Fruit fly (Drosophila melanogaster) whole organism, embryonic: ENCODE data around the gene Patj.
A peak's percentile ranks its signal among the peaks of the same experiment; 100 is the strongest.

Experiments used
- BEAF-32 ChIP-seq: fragments of 200-800 bp; sonication (Bioruptor generic); optimal IDR thresholded peaks from 3 replicates; lab custom pipeline; 2017; ENCODE audit warnings: missing biosample characterization, missing genetic modification characterization, mild to moderate bottlenecking, moderate library complexity, missing genetic modification reagents
- Bgb ChIP-seq: fragments of 200-800 bp; sonication (Bioruptor generic); IDR thresholded peaks from 2 replicates; pipeline ENCODE4 v1.3.6; 2022; ENCODE audit warnings: missing biosample characterization, missing genetic modification characterization; ENCODE audit not compliant: partially characterized antibody
- CG10959 ChIP-seq: fragments of 200-800 bp; sonication (Bioruptor generic); IDR thresholded peaks from 2 replicates; pipeline ENCODE4 v1.3.6; 2022; ENCODE audit warnings: missing biosample characterization, missing genetic modification characterization
- CG1233 ChIP-seq: fragments of 200-800 bp; sonication (Bioruptor generic); optimal IDR thresholded peaks from 4 replicates; lab custom pipeline; 2018; ENCODE audit warnings: missing biosample characterization, mild to moderate bottlenecking, missing genetic modification characterization
- CG12659 ChIP-seq: fragments of 200-800 bp; sonication (Bioruptor generic); optimal IDR thresholded peaks from 3 replicates; lab custom pipeline; 2017; ENCODE audit warnings: mild to moderate bottlenecking, missing biosample characterization, missing genetic modification reagents, missing genetic modification characterization
- CG12744 ChIP-seq: fragments of 200-800 bp; sonication (Bioruptor generic); optimal IDR thresholded peaks from 2 replicates; lab custom pipeline; 2016; ENCODE audit warnings: missing biosample characterization, missing genetic modification characterization
- CG12942 ChIP-seq: fragments of 200-800 bp; sonication (Bioruptor generic); optimal IDR thresholded peaks from 3 replicates; lab custom pipeline; 2016; ENCODE audit warnings: missing biosample characterization, missing genetic modification characterization
- CG13123 ChIP-seq: fragments of 200-800 bp; sonication (Bioruptor generic); optimal IDR thresholded peaks from 2 replicates; lab custom pipeline; 2016; ENCODE audit warnings: missing biosample characterization, missing genetic modification characterization
- CG13287 ChIP-seq: fragments of 200-800 bp; sonication (Bioruptor generic); IDR thresholded peaks from 2 replicates; pipeline ENCODE4 v1.3.6; 2022; ENCODE audit warnings: missing biosample characterization, missing genetic modification characterization; ENCODE audit not compliant: partially characterized antibody
- CG14710 ChIP-seq: fragments of 200-800 bp; sonication (Bioruptor generic); optimal IDR thresholded peaks from 3 replicates; lab custom pipeline; 2019; ENCODE audit warnings: missing biosample characterization, mild to moderate bottlenecking, missing genetic modification characterization, moderate library complexity
- CG1529 ChIP-seq: fragments of 200-800 bp; sonication (Bioruptor generic); optimal IDR thresholded peaks from 3 replicates; lab custom pipeline; 2018; ENCODE audit warnings: missing biosample characterization, missing genetic modification characterization
- CG1647 ChIP-seq: fragments of 200-800 bp; sonication (Bioruptor generic); optimal IDR thresholded peaks from 3 replicates; lab custom pipeline; 2016; ENCODE audit warnings: missing biosample characterization, missing genetic modification characterization
- CG17186 ChIP-seq: fragments of 200-800 bp; sonication (Bioruptor generic); optimal IDR thresholded peaks from 3 replicates; lab custom pipeline; 2017; ENCODE audit warnings: missing biosample characterization, missing genetic modification reagents, missing genetic modification characterization
- CG1832 ChIP-seq: fragments of 200-800 bp; sonication (Bioruptor generic); optimal IDR thresholded peaks from 2 replicates; lab custom pipeline; 2017; ENCODE audit warnings: missing biosample characterization, mild to moderate bottlenecking, missing genetic modification characterization, inconsistent platforms
- CG2202 ChIP-seq: fragments of 200-800 bp; sonication (Bioruptor generic); optimal IDR thresholded peaks from 2 replicates; lab custom pipeline; 2018; ENCODE audit warnings: missing biosample characterization, mild to moderate bottlenecking, missing genetic modification characterization
- CG3838 ChIP-seq: fragments of 200-800 bp; sonication (Bioruptor generic); optimal IDR thresholded peaks from 3 replicates; lab custom pipeline; 2016; ENCODE audit warnings: missing biosample characterization, missing genetic modification characterization
- CG4730 ChIP-seq: fragments of 200-800 bp; sonication (Bioruptor generic); IDR thresholded peaks from 2 replicates; pipeline ENCODE4 v1.3.6; 2022; ENCODE audit warnings: missing biosample characterization, missing genetic modification characterization
- CG6791 ChIP-seq: fragments of 200-800 bp; sonication (Bioruptor generic); IDR thresholded peaks from 3 replicates; pipeline ENCODE4 v1.3.6; 2022; ENCODE audit warnings: missing biosample characterization, missing genetic modification characterization; ENCODE audit not compliant: partially characterized antibody
- CG8089 ChIP-seq: fragments of 200-800 bp; sonication (Bioruptor generic); optimal IDR thresholded peaks from 3 replicates; lab custom pipeline; 2016; ENCODE audit warnings: missing biosample characterization, missing genetic modification characterization
- CG8388 ChIP-seq: fragments of 200-800 bp; sonication (Bioruptor generic); optimal IDR thresholded peaks from 2 replicates; lab custom pipeline; 2019; ENCODE audit warnings: missing biosample characterization, mild to moderate bottlenecking, missing genetic modification characterization, moderate library complexity
- CG9932 ChIP-seq: fragments of 200-800 bp; sonication (Bioruptor generic); IDR thresholded peaks from 2 replicates; pipeline ENCODE4 v1.3.6; 2022; ENCODE audit warnings: missing biosample characterization, missing genetic modification characterization
- Camta ChIP-seq: fragments of 200-800 bp; sonication (Bioruptor generic); optimal IDR thresholded peaks from 2 replicates; lab custom pipeline; 2016; ENCODE audit warnings: missing biosample characterization, missing genetic modification characterization
- CkIIα-i1 ChIP-seq: fragments of 200-800 bp; sonication (Bioruptor generic); IDR thresholded peaks from 2 replicates; pipeline ENCODE4 v1.3.6; 2022; ENCODE audit warnings: missing biosample characterization, missing genetic modification characterization
- E2f1 ChIP-seq: fragments of 200-800 bp; sonication (Bioruptor generic); IDR thresholded peaks from 2 replicates; pipeline ENCODE4 v1.3.6; 2022; ENCODE audit warnings: missing biosample characterization, missing genetic modification characterization
- Fer1 ChIP-seq: fragments of 200-800 bp; sonication (Bioruptor generic); optimal IDR thresholded peaks from 2 replicates; lab custom pipeline; 2017; ENCODE audit warnings: missing biosample characterization, mild to moderate bottlenecking, missing genetic modification characterization
- MBD-R2 ChIP-seq: fragments of 200-800 bp; sonication (Bioruptor generic); IDR thresholded peaks from 2 replicates; pipeline ENCODE4 v1.3.6; 2022; ENCODE audit warnings: missing biosample characterization, missing genetic modification characterization
- Nf-YC ChIP-seq: fragments of 200-800 bp; optimal IDR thresholded peaks from 3 replicates; lab custom pipeline; 2019; ENCODE audit warnings: missing biosample characterization, mild to moderate bottlenecking, missing genetic modification characterization, moderate library complexity
- NfI ChIP-seq: fragments of 200-800 bp; sonication (Bioruptor generic); optimal IDR thresholded peaks from 3 replicates; lab custom pipeline; 2018; ENCODE audit warnings: missing biosample characterization, mild to moderate bottlenecking, missing genetic modification characterization, moderate library complexity
- Poxn ChIP-seq: fragments of 200-800 bp; sonication (Bioruptor generic); IDR thresholded peaks from 2 replicates; pipeline ENCODE4 v1.3.6; 2022; ENCODE audit warnings: missing biosample characterization, missing genetic modification characterization
- Sry-δ ChIP-seq: fragments of 200-800 bp; sonication (Bioruptor generic); optimal IDR thresholded peaks from 2 replicates; lab custom pipeline; 2016; ENCODE audit warnings: missing biosample characterization, missing genetic modification characterization
- Xbp1 ChIP-seq: fragments of 200-800 bp; sonication (Bioruptor generic); optimal IDR thresholded peaks from 3 replicates; lab custom pipeline; 2016; ENCODE audit warnings: missing biosample characterization, mild to moderate bottlenecking, missing genetic modification characterization
- Xrp1 ChIP-seq: fragments of 200-800 bp; sonication (Bioruptor generic); IDR thresholded peaks from 2 replicates; pipeline ENCODE4 v1.3.6; 2022; ENCODE audit warnings: missing biosample characterization, missing genetic modification characterization
- ato ChIP-seq: fragments of 200-800 bp; sonication (Bioruptor generic); IDR thresholded peaks from 2 replicates; pipeline ENCODE4 v1.3.6; 2022; ENCODE audit warnings: missing biosample characterization, missing genetic modification characterization; ENCODE audit not compliant: partially characterized antibody
- eyg ChIP-seq: fragments of 200-800 bp; sonication (Bioruptor generic); optimal IDR thresholded peaks from 3 replicates; lab custom pipeline; 2016; ENCODE audit warnings: missing biosample characterization, missing genetic modification characterization
- grau ChIP-seq: fragments of 200-800 bp; optimal IDR thresholded peaks from 3 replicates; lab custom pipeline; 2019; ENCODE audit warnings: missing biosample characterization, mild to moderate bottlenecking, missing genetic modification characterization, moderate library complexity
- gsb ChIP-seq: fragments of 200-800 bp; sonication (Bioruptor generic); IDR thresholded peaks from 2 replicates; pipeline ENCODE4 v1.3.6; 2022; ENCODE audit warnings: missing biosample characterization, missing genetic modification characterization
- hth ChIP-seq: fragments of >200 bp; optimal IDR thresholded peaks from 2 replicates; lab custom pipeline; 2017; ENCODE audit warnings: inconsistent platforms
- inv ChIP-seq: fragments of 200-800 bp; sonication (Bioruptor generic); IDR thresholded peaks from 2 replicates; pipeline ENCODE4 v1.3.6; 2022; ENCODE audit warnings: missing biosample characterization, missing genetic modification characterization; ENCODE audit not compliant: partially characterized antibody
- kah ChIP-seq: fragments of 200-800 bp; sonication (Bioruptor generic); optimal IDR thresholded peaks from 2 replicates; lab custom pipeline; 2018; ENCODE audit warnings: missing biosample characterization, mild to moderate bottlenecking, missing genetic modification characterization
- lbe ChIP-seq: fragments of 200-800 bp; sonication (Bioruptor generic); optimal IDR thresholded peaks from 2 replicates; lab custom pipeline; 2016; ENCODE audit warnings: missing biosample characterization, mild to moderate bottlenecking, missing genetic modification characterization
- lov ChIP-seq, 2 experiments: fragments of 200-800 bp in 1 of 2; fragments of >200 bp in 1 of 2; sonication (Bioruptor generic) in 1 of 2; IDR thresholded peaks in 1 of 2; optimal IDR thresholded peaks in 1 of 2; 2 replicates in 1 of 2; 3 replicates in 1 of 2; pipeline versions ENCODE4 v1.3.6 to Lab custom; 2017 to 2022; ENCODE audit warnings: missing biosample characterization in 1 of 2, missing genetic modification characterization in 1 of 2
- ranshi ChIP-seq: fragments of 200-800 bp; sonication (Bioruptor generic); IDR thresholded peaks from 2 replicates; pipeline ENCODE4 v1.3.6; 2022; ENCODE audit warnings: missing biosample characterization, missing genetic modification characterization
- sd ChIP-seq: fragments of 200-800 bp; sonication (Bioruptor generic); optimal IDR thresholded peaks from 3 replicates; lab custom pipeline; 2018; ENCODE audit warnings: missing biosample characterization, mild to moderate bottlenecking, missing genetic modification characterization, moderate library complexity
- sima ChIP-seq: fragments of 200-800 bp; sonication (Bioruptor generic); optimal IDR thresholded peaks from 2 replicates; lab custom pipeline; 2016; ENCODE audit warnings: missing biosample characterization, missing genetic modification characterization
- stwl ChIP-seq: fragments of 200-800 bp; sonication (Bioruptor generic); optimal IDR thresholded peaks from 3 replicates; lab custom pipeline; 2018; ENCODE audit warnings: missing biosample characterization, mild to moderate bottlenecking, missing genetic modification characterization, moderate library complexity
- tap ChIP-seq: fragments of 200-800 bp; optimal IDR thresholded peaks from 3 replicates; lab custom pipeline; 2019; ENCODE audit warnings: missing biosample characterization, mild to moderate bottlenecking, missing genetic modification characterization, moderate library complexity
- trh ChIP-seq: fragments of 200-800 bp; sonication (Bioruptor generic); optimal IDR thresholded peaks from 2 replicates; lab custom pipeline; 2016; ENCODE audit warnings: missing biosample characterization, missing genetic modification characterization
- twi ChIP-seq: fragments of 200-800 bp; optimal IDR thresholded peaks from 2 replicates; lab custom pipeline; 2019; ENCODE audit warnings: missing biosample characterization, mild to moderate bottlenecking, missing genetic modification characterization, moderate library complexity

The Patj gene

DNA sequence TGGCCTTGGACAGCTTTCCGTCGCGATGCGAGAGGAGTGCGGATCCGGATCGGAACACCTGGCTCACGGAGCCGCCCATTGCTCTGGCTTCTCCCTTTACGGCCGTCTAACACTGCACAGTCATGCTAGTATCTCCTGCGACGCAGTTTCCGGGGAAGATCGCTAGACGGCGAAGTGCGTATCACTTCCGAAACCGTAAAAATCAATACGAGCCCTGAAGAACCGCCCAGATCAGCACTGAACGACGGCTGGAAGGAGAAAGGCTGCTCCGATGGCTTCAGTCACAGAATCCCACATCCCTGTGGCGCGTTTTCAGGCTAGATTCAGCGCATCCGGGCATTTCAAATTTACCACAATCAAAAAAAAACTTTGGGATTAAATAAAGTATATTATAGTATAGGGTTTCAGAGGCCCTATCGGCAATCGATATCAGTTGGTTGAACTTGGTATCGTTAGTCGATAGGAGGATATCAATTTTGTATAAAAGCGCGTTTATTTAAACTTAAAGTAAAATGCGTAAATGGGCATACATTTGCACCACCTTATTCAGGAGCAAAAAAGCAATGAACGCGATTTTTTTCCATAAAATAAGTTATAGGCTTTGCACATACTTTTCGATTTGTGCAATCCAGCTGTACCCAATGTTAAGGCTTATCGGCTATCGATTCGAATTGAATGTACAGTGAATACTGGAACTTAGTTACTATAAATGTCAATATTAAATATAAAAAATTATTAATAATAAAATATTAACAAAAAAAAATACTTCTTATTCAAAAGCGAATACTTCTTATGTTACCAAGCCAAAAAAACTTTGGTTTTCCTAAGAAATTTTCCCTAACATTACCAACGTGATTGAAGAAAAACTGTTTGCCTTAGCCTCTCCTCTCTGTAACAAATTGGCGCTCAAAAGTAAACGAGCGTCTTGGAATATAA, 23.6 kb upstream of the Patj start, which contains the start of the genes CG13933 and PolD2 (continued):
- TF ChIP-seq Nf-YC (tag; lab: Kevin White, UChicago) (no peak), NfI (GFP tag; lab: Kevin White, UChicago) (peak; percentile 98), Bgb (GFP tag; lab: Robert Waterston, UW) (peak; percentile 64; the same call in 1 of the 2 replicates), MBD-R2 (GFP tag; lab: Robert Waterston, UW) (peak; percentile 98), CG6791 (peak; percentile 83), CG12659 (GFP tag; lab: Kevin White, UChicago) (peak; percentile 98), Fer1 (GFP tag; lab: Kevin White, UChicago) (no peak), CG2202 (tag; lab: Kevin White, UChicago) (peak; percentile 96), CG4730 (peak; percentile 94), grau (peak; percentile 100), CG8089 (GFP tag; lab: Kevin White, UChicago) (peak; percentile 68), CG17186 (GFP tag; lab: Kevin White, UChicago) (peak; percentile 55), kah (GFP tag; lab: Kevin White, UChicago) (peak; percentile 43), CG12744 (no peak), CG8388 (GFP tag; lab: Kevin White, UChicago) (peak; percentile 96), CG1832 (GFP tag; lab: Kevin White, UChicago) (no peak), CkIIα-i1 (GFP tag; lab: Robert Waterston, UW) (peak; percentile 90), Poxn (peak; percentile 91), CG13287 (GFP tag; lab: Robert Waterston, UW) (peak; percentile 86), gsb (GFP tag; lab: Robert Waterston, UW) (peak; percentile 96), hth (lab: Kevin White, UChicago) (no peak), Camta (GFP tag; lab: Kevin White, UChicago) (peak; percentile 50), ato (GFP tag; lab: Robert Waterston, UW) (no peak; the same call in 1 of the 2 replicates), CG14710 (tag; lab: Kevin White, UChicago) (peak; percentile 84), E2f1 (GFP tag; lab: Robert Waterston, UW) (peak; percentile 99), eyg (GFP tag; lab: Kevin White, UChicago) (no peak), trh (peak; percentile 92), lov (optimal IDR thresholded peaks at IDR 0.05; lab: Kevin White, UChicago) (no peak), lov (GFP tag; IDR thresholded peaks at IDR 0.05; lab: Robert Waterston, UW) (peak; percentile 98), CG1529 (GFP tag; lab: Kevin White, UChicago) (peak; percentile 92), twi (tag; lab: Kevin White, UChicago) (peak; percentile 96), ranshi (GFP tag; lab: Robert Waterston, UW) (peak; percentile 95), BEAF-32 (peak; percentile 51), CG1647 (peak; percentile 46), Xrp1 (peak; percentile 99), Xbp1 (GFP tag; lab: Kevin White, UChicago) (peak; percentile 98), CG13123 (GFP tag; lab: Kevin White, UChicago) (peak; percentile 94), sd (no peak), sima (GFP tag; lab: Kevin White, UChicago) (peak; percentile 23), stwl (tag; lab: Kevin White, UChicago) (no peak), CG9932 (peak; percentile 99), CG10959 (GFP tag; lab: Robert Waterston, UW) (peak; percentile 93), tap (tag; lab: Kevin White, UChicago) (no peak), Sry-δ (peak; percentile 35), CG1233 (GFP tag; lab: Kevin White, UChicago) (no peak), lbe (no peak), CG12942 (GFP tag; lab: Kevin White, UChicago) (peak; percentile 96), CG3838 (GFP tag; lab: Kevin White, UChicago) (peak; percentile 79), inv (peak; percentile 64)
